Fruit fly (Drosophila melanogaster) whole organism, embryonic: ENCODE results near the gene Patsas.

ENCODE experiments used
- Atf3 ChIP-seq: fragments of 200-800 bp; sonication (Bioruptor generic); optimal IDR thresholded peaks from 3 replicates; lab custom pipeline; 2016; ENCODE audit warnings: missing biosample characterization, missing genetic modification characterization
- Awh ChIP-seq: fragments of 200-800 bp; sonication (Bioruptor generic); IDR thresholded peaks from 2 replicates; pipeline ENCODE4, ENCODE4 v1.3.6; 2022; ENCODE audit warnings: missing biosample characterization, missing genetic modification characterization
- B-H1 ChIP-seq: fragments of 200-800 bp; sonication (Bioruptor generic); IDR thresholded peaks from 3 replicates; pipeline ENCODE4 v1.3.6; 2022; ENCODE audit warnings: missing biosample characterization, missing genetic modification characterization
- Bgb ChIP-seq: fragments of 200-800 bp; sonication (Bioruptor generic); IDR thresholded peaks from 2 replicates; pipeline ENCODE4 v1.3.6; 2022; ENCODE audit warnings: missing biosample characterization, missing genetic modification characterization; ENCODE audit not compliant: partially characterized antibody
- CG10267 ChIP-seq: fragments of 200-800 bp; sonication (Bioruptor generic); optimal IDR thresholded peaks from 2 replicates; lab custom pipeline; 2018; ENCODE audit warnings: missing biosample characterization, mild to moderate bottlenecking, missing genetic modification characterization, moderate library complexity
- CG11398 ChIP-seq: fragments of 200-800 bp; sonication (Bioruptor generic); optimal IDR thresholded peaks from 2 replicates; lab custom pipeline; 2016; ENCODE audit warnings: missing biosample characterization, missing genetic modification characterization
- CG12942 ChIP-seq: fragments of 200-800 bp; sonication (Bioruptor generic); optimal IDR thresholded peaks from 3 replicates; lab custom pipeline; 2016; ENCODE audit warnings: missing biosample characterization, missing genetic modification characterization
- CG1529 ChIP-seq: fragments of 200-800 bp; sonication (Bioruptor generic); optimal IDR thresholded peaks from 3 replicates; lab custom pipeline; 2018; ENCODE audit warnings: missing biosample characterization, missing genetic modification characterization
- CG16863 ChIP-seq: fragments of 200-800 bp; sonication (Bioruptor generic); optimal IDR thresholded peaks from 3 replicates; lab custom pipeline; 2016; ENCODE audit warnings: missing biosample characterization, missing genetic modification characterization
- CG17186 ChIP-seq: fragments of 200-800 bp; sonication (Bioruptor generic); optimal IDR thresholded peaks from 3 replicates; lab custom pipeline; 2017; ENCODE audit warnings: missing biosample characterization, missing genetic modification reagents, missing genetic modification characterization
- CG17802 ChIP-seq: fragments of 200-800 bp; sonication (Bioruptor generic); optimal IDR thresholded peaks from 2 replicates; lab custom pipeline; 2018; ENCODE audit warnings: missing biosample characterization, mild to moderate bottlenecking, missing genetic modification characterization, moderate library complexity
- CG2889 ChIP-seq: fragments of 200-800 bp; sonication (Bioruptor generic); IDR thresholded peaks from 3 replicates; pipeline ENCODE4 v1.3.6; 2022; ENCODE audit warnings: missing biosample characterization, missing genetic modification characterization
- CG3163 ChIP-seq: fragments of 200-800 bp; sonication (Bioruptor generic); optimal IDR thresholded peaks from 3 replicates; lab custom pipeline; 2016; ENCODE audit warnings: missing biosample characterization, missing genetic modification characterization
- CG32532 ChIP-seq: fragments of 200-800 bp; sonication (Bioruptor generic); IDR thresholded peaks from 2 replicates; pipeline ENCODE4 v1.3.6; 2022; ENCODE audit warnings: missing biosample characterization, missing genetic modification characterization
- CG34224 ChIP-seq: fragments of 200-800 bp; sonication (Bioruptor generic); IDR thresholded peaks from 3 replicates; pipeline ENCODE4 v1.3.6; 2022; ENCODE audit warnings: missing biosample characterization, missing genetic modification characterization; ENCODE audit not compliant: partially characterized antibody
- CG4404 ChIP-seq: fragments of 200-800 bp; sonication (Bioruptor generic); IDR thresholded peaks from 2 replicates; pipeline ENCODE4 v1.3.6; 2022; ENCODE audit warnings: missing biosample characterization, missing genetic modification characterization
- CG4707 ChIP-seq: fragments of 200-800 bp; sonication (Bioruptor generic); optimal IDR thresholded peaks from 2 replicates; lab custom pipeline; 2018; ENCODE audit warnings: missing biosample characterization, mild to moderate bottlenecking, missing genetic modification characterization, moderate library complexity
- CG6175 ChIP-seq: fragments of 200-800 bp; sonication (Bioruptor generic); IDR thresholded peaks from 3 replicates; pipeline ENCODE4 v1.3.6; 2022; ENCODE audit warnings: missing biosample characterization, missing genetic modification characterization
- CG7556 ChIP-seq: fragments of 200-800 bp; sonication (Bioruptor generic); optimal IDR thresholded peaks from 2 replicates; lab custom pipeline; 2017; ENCODE audit warnings: missing biosample characterization, mild to moderate bottlenecking, missing genetic modification characterization
- CG7786 ChIP-seq: fragments of 200-800 bp; sonication (Bioruptor generic); optimal IDR thresholded peaks from 2 replicates; lab custom pipeline; 2016; ENCODE audit warnings: missing biosample characterization, missing genetic modification characterization
- CG8388 ChIP-seq: fragments of 200-800 bp; sonication (Bioruptor generic); optimal IDR thresholded peaks from 2 replicates; lab custom pipeline; 2019; ENCODE audit warnings: missing biosample characterization, mild to moderate bottlenecking, missing genetic modification characterization, moderate library complexity
- CG8478 ChIP-seq: fragments of >200 bp; optimal IDR thresholded peaks from 2 replicates; lab custom pipeline; 2018
- Camta ChIP-seq: fragments of 200-800 bp; sonication (Bioruptor generic); optimal IDR thresholded peaks from 2 replicates; lab custom pipeline; 2016; ENCODE audit warnings: missing biosample characterization, missing genetic modification characterization
- Hr51 ChIP-seq, 2 experiments: fragments of 200-800 bp; sonication (Bioruptor generic); optimal IDR thresholded peaks; 2 replicates in 1 of 2; 3 replicates in 1 of 2; lab custom pipeline; 2016 to 2018; ENCODE audit warnings: missing biosample characterization in 2 of 2, missing genetic modification characterization in 2 of 2, mild to moderate bottlenecking in 1 of 2, moderate library complexity in 1 of 2
- Lpt ChIP-seq: fragments of >200 bp; optimal IDR thresholded peaks from 2 replicates; lab custom pipeline; 2018; ENCODE audit warnings: missing biosample characterization, missing genetic modification characterization
- Max ChIP-seq: fragments of 200-800 bp; sonication (Bioruptor generic); optimal IDR thresholded peaks from 2 replicates; lab custom pipeline; 2016; ENCODE audit warnings: missing biosample characterization, mild to moderate bottlenecking, missing genetic modification characterization
- NC2α ChIP-seq: fragments of 200-800 bp; sonication (Bioruptor generic); optimal IDR thresholded peaks from 2 replicates; lab custom pipeline; 2016; ENCODE audit warnings: missing biosample characterization, missing genetic modification characterization
- NC2β ChIP-seq: fragments of 200-800 bp; sonication (Bioruptor generic); optimal IDR thresholded peaks from 2 replicates; lab custom pipeline; 2016; ENCODE audit warnings: missing biosample characterization, missing genetic modification characterization
- NFAT ChIP-seq: fragments of 200-800 bp; sonication (Bioruptor generic); IDR thresholded peaks from 2 replicates; pipeline ENCODE4 v1.3.6; 2022; ENCODE audit warnings: missing biosample characterization, missing genetic modification characterization
- Sox102F ChIP-seq: fragments of 200-800 bp; sonication (Bioruptor generic); optimal IDR thresholded peaks from 2 replicates; lab custom pipeline; 2018; ENCODE audit warnings: missing biosample characterization, mild to moderate bottlenecking, missing genetic modification characterization, moderate library complexity
- Tbp ChIP-seq: fragments of >200 bp; optimal IDR thresholded peaks from 2 replicates; lab custom pipeline; 2018; ENCODE audit warnings: missing biosample characterization, missing genetic modification characterization
- bbx ChIP-seq: fragments of 200-800 bp; sonication (Bioruptor generic); IDR thresholded peaks from 2 replicates; pipeline ENCODE4 v1.3.6; 2022; ENCODE audit warnings: missing biosample characterization, missing genetic modification characterization; ENCODE audit not compliant: partially characterized antibody
- crc ChIP-seq: fragments of 200-800 bp; sonication (Bioruptor generic); optimal IDR thresholded peaks from 2 replicates; lab custom pipeline; 2016; ENCODE audit warnings: missing biosample characterization, missing genetic modification characterization
- croc ChIP-seq: fragments of 200-800 bp; sonication (Bioruptor generic); conservative IDR thresholded peaks from 3 replicates; pipeline ENCODE4 v1.3.6; 2022; ENCODE audit warnings: missing biosample characterization, missing genetic modification characterization
- dmrt99B ChIP-seq: fragments of 200-800 bp; sonication (Bioruptor generic); optimal IDR thresholded peaks from 2 replicates; lab custom pipeline; 2018; ENCODE audit warnings: missing biosample characterization, mild to moderate bottlenecking, missing genetic modification characterization, moderate library complexity
- en ChIP-seq: fragments of 200-800 bp; sonication (Bioruptor generic); optimal IDR thresholded peaks from 2 replicates; lab custom pipeline; 2016; ENCODE audit warnings: missing biosample characterization, missing genetic modification characterization
- ewg ChIP-seq: fragments of 200-800 bp; sonication (Bioruptor generic); optimal IDR thresholded peaks from 3 replicates; lab custom pipeline; 2017; ENCODE audit warnings: mild to moderate bottlenecking, missing biosample characterization, missing genetic modification reagents, missing genetic modification characterization
- h ChIP-seq: fragments of >200 bp; optimal IDR thresholded peaks from 2 replicates; lab custom pipeline; 2017
- hb ChIP-seq: fragments of 200-800 bp; sonication (Bioruptor generic); IDR thresholded peaks from 3 replicates; pipeline ENCODE4 v1.3.6; 2022; ENCODE audit warnings: missing biosample characterization, missing genetic modification characterization; ENCODE audit not compliant: partially characterized antibody
- kah ChIP-seq: fragments of 200-800 bp; sonication (Bioruptor generic); optimal IDR thresholded peaks from 2 replicates; lab custom pipeline; 2018; ENCODE audit warnings: missing biosample characterization, mild to moderate bottlenecking, missing genetic modification characterization
- ken ChIP-seq: fragments of 200-800 bp; sonication (Bioruptor generic); IDR thresholded peaks from 3 replicates; pipeline ENCODE4 v1.3.6; 2022; ENCODE audit warnings: missing biosample characterization, missing genetic modification characterization
- nerfin-2 ChIP-seq: fragments of 200-800 bp; sonication (Bioruptor generic); IDR thresholded peaks from 2 replicates; pipeline ENCODE4 v1.3.6; 2022; ENCODE audit warnings: missing biosample characterization, missing genetic modification characterization; ENCODE audit not compliant: partially characterized antibody
- nmo ChIP-seq: fragments of 200-800 bp; sonication (Bioruptor generic); optimal IDR thresholded peaks from 2 replicates; lab custom pipeline; 2018; ENCODE audit warnings: missing biosample characterization, mild to moderate bottlenecking, missing genetic modification characterization, moderate library complexity
- sens-2 ChIP-seq: fragments of 200-800 bp; sonication (Bioruptor generic); IDR thresholded peaks from 2 replicates; pipeline ENCODE4 v1.3.6; 2022; ENCODE audit warnings: missing biosample characterization, missing genetic modification characterization
- sob ChIP-seq: fragments of 200-800 bp; sonication (Bioruptor generic); IDR thresholded peaks from 2 replicates; pipeline ENCODE4 v1.3.6; 2022; ENCODE audit warnings: missing biosample characterization, missing genetic modification characterization
- stwl ChIP-seq: fragments of 200-800 bp; sonication (Bioruptor generic); optimal IDR thresholded peaks from 3 replicates; lab custom pipeline; 2018; ENCODE audit warnings: missing biosample characterization, mild to moderate bottlenecking, missing genetic modification characterization, moderate library complexity
- vvl ChIP-seq: fragments of 200-800 bp; sonication (Bioruptor generic); IDR thresholded peaks from 2 replicates; pipeline ENCODE4 v1.3.6; 2022; ENCODE audit warnings: missing biosample characterization, missing genetic modification characterization
- wor ChIP-seq: fragments of 200-800 bp; sonication (Bioruptor generic); IDR thresholded peaks from 2 replicates; pipeline ENCODE4 v1.3.6; 2022; ENCODE audit warnings: missing biosample characterization, missing genetic modification characterization
- yki ChIP-seq: fragments of >200 bp; optimal IDR thresholded peaks from 3 replicates; lab custom pipeline; 2018
- zen ChIP-seq: fragments of 200-800 bp; sonication (Bioruptor generic); optimal IDR thresholded peaks from 3 replicates; lab custom pipeline; 2018; ENCODE audit warnings: missing biosample characterization, mild to moderate bottlenecking, missing genetic modification characterization, moderate library complexity
- zfh2 ChIP-seq: fragments of 200-800 bp; sonication (Bioruptor generic); optimal IDR thresholded peaks from 2 replicates; lab custom pipeline; 2016; ENCODE audit warnings: missing biosample characterization, missing genetic modification characterization

The Patsas gene

dm6 chr2L:12108779-12109564 lies 5.9 kb upstream of the Patsas start, which contains the start of the genes Rab6 and Phae1 (continued):
- TF ChIP-seq CG17186 (GFP tag; lab: Kevin White, UChicago) = no peak
- TF ChIP-seq CG10267 (tag; lab: Kevin White, UChicago) = peak; percentile 56
- TF ChIP-seq kah (GFP tag; lab: Kevin White, UChicago) = no peak
- TF ChIP-seq ken (GFP tag; lab: Robert Waterston, UW) = no peak
- TF ChIP-seq CG8388 = no peak
- TF ChIP-seq wor (GFP tag; lab: Robert Waterston, UW) = no peak
- peak; percentile 36; the same call in 1 of the 2 replicates for TF ChIP-seq vvl
- TF ChIP-seq CG6175 (GFP tag; lab: Robert Waterston, UW) = no peak
- peak; percentile 62; the same call in 1 of the 2 replicates for TF ChIP-seq NFAT (GFP tag; lab: Robert Waterston, UW)
- TF ChIP-seq NC2β (GFP tag; lab: Kevin White, UChicago) = no peak
- TF ChIP-seq zfh2 (GFP tag; lab: Kevin White, UChicago) = no peak
- no peak for TF ChIP-seq dmrt99B (tag; lab: Kevin White, UChicago)
- TF ChIP-seq h (lab: Kevin White, UChicago) = no peak
- no peak for TF ChIP-seq en (GFP tag; lab: Kevin White, UChicago)
- TF ChIP-seq Camta (GFP tag; lab: Kevin White, UChicago) = no peak
- no peak for TF ChIP-seq Lpt
- TF ChIP-seq sob (GFP tag; lab: Robert Waterston, UW) = no peak; the same call in 1 of the 2 replicates
- no peak for TF ChIP-seq CG7786
- TF ChIP-seq CG2889 (GFP tag; lab: Robert Waterston, UW) = no peak
- no peak for TF ChIP-seq croc
- TF ChIP-seq CG3163 (GFP tag; lab: Kevin White, UChicago) = no peak
- TF ChIP-seq CG7556 (GFP tag; lab: Kevin White, UChicago) = no peak
- no peak for TF ChIP-seq CG17802 (tag; lab: Kevin White, UChicago)
- no peak for TF ChIP-seq ewg
- TF ChIP-seq B-H1 (GFP tag; lab: Robert Waterston, UW) = no peak
- peak; percentile 0 for TF ChIP-seq zen (tag; lab: Kevin White, UChicago)
- TF ChIP-seq Tbp (GFP tag; lab: Kevin White, UChicago) = no peak
- TF ChIP-seq CG4707 = no peak
- TF ChIP-seq sens-2 = no peak
- TF ChIP-seq CG12942 = no peak
- TF ChIP-seq CG16863 (GFP tag; lab: Kevin White, UChicago) = no peak
- peak; percentile 87 for TF ChIP-seq Bgb (GFP tag; lab: Robert Waterston, UW)
- TF ChIP-seq nerfin-2 = peak; percentile 63; the same call in 1 of the 2 replicates
- no peak for TF ChIP-seq CG4404 (GFP tag; lab: Robert Waterston, UW)
- peak; percentile 44 for TF ChIP-seq nmo (GFP tag; lab: Kevin White, UChicago)
- TF ChIP-seq Max (GFP tag; lab: Kevin White, UChicago) = no peak
- TF ChIP-seq CG11398 (GFP tag; lab: Kevin White, UChicago) = no peak
- TF ChIP-seq Hr51 (GFP tag; optimal IDR thresholded peaks at IDR 0.05; lab: Kevin White, UChicago) = no peak
- no peak for TF ChIP-seq Sox102F (GFP tag; lab: Kevin White, UChicago)
- TF ChIP-seq CG34224 = peak; percentile 71
- no peak for TF ChIP-seq crc (GFP tag; lab: Kevin White, UChicago)
- peak; percentile 83; the same call in 1 of the 2 replicates for TF ChIP-seq bbx
- TF ChIP-seq hb (GFP tag; lab: Robert Waterston, UW) = no peak
- TF ChIP-seq CG32532 (GFP tag; lab: Robert Waterston, UW) = no peak
- no peak for TF ChIP-seq CG8478 (lab: Kevin White, UChicago)
- no peak for TF ChIP-seq Atf3 (GFP tag; lab: Kevin White, UChicago)
- peak; percentile 98 for TF ChIP-seq stwl (tag; lab: Kevin White, UChicago)
- no peak for TF ChIP-seq Awh (GFP tag; lab: Robert Waterston, UW)
- TF ChIP-seq NC2α (GFP tag; lab: Kevin White, UChicago) = no peak
- no peak for TF ChIP-seq yki (lab: Kevin White, UChicago)
- peak; percentile 14 for TF ChIP-seq CG1529 (GFP tag; lab: Kevin White, UChicago)
